Worm (Caenorhabditis elegans) whole organism, L4 larva: ENCODE results near the gene T12G3.2.

Experiments
- D1046.2 ChIP-seq: fragments of 200-800 bp; sonication (Bioruptor generic); IDR thresholded peaks from 2 replicates; pipeline ENCODE4 v1.3.6; 2022; ENCODE audit warnings: missing genetic modification characterization, missing compliant biosample characterization
- Y75B8A.6 ChIP-seq: fragments of 200-800 bp; sonication (Bioruptor generic); IDR thresholded peaks from 2 replicates; pipeline ENCODE4 v1.3.6; 2022; ENCODE audit warnings: missing genetic modification reagents, missing genetic modification characterization, missing compliant biosample characterization
- ZK546.5 ChIP-seq, 2 experiments: sonication (generic microtip); optimal IDR thresholded peaks; 2 replicates each; lab custom pipeline; 2017; ENCODE audit warnings: missing biosample characterization in 2 of 2, missing genetic modification characterization in 2 of 2
- aha-1 ChIP-seq: fragments of 150-350 bp; peaks from one replicate; lab custom pipeline; 2014; ENCODE audit warnings: missing biosample characterization, missing genetic modification characterization
- ama-1 ChIP-seq: fragments of 150-350 bp; optimal IDR thresholded peaks from 2 replicates; lab custom pipeline; 2014; ENCODE audit warnings: inconsistent platforms, mixed read lengths
- arid-1 ChIP-seq: fragments of 200-800 bp; sonication (Bioruptor generic); conservative IDR thresholded peaks from 2 replicates; pipeline ENCODE4 v1.3.6; 2022; ENCODE audit warnings: missing genetic modification reagents, missing genetic modification characterization, missing compliant biosample characterization
- ceh-28 ChIP-seq: fragments of 150-350 bp; optimal IDR thresholded peaks from 2 replicates; lab custom pipeline; 2014; ENCODE audit warnings: missing biosample characterization, missing genetic modification reagents, missing genetic modification characterization
- ceh-62 ChIP-seq: sonication (generic microtip); optimal IDR thresholded peaks from 2 replicates; lab custom pipeline; 2017; ENCODE audit warnings: missing biosample characterization, missing genetic modification characterization
- ctbp-1 ChIP-seq: fragments of 200-800 bp; sonication (Bioruptor generic); IDR thresholded peaks from 2 replicates; pipeline ENCODE4 v1.3.6; 2022; ENCODE audit warnings: missing genetic modification reagents, missing genetic modification characterization, missing compliant biosample characterization
- daf-16 ChIP-seq, 3 experiments: sonication (generic microtip); optimal IDR thresholded peaks; 2 replicates each; lab custom pipeline; 2016 to 2017; ENCODE audit warnings: missing genetic modification characterization in 3 of 3, missing genetic modification reagents in 3 of 3, mild to moderate bottlenecking in 2 of 3, missing compliant biosample characterization in 2 of 3, missing biosample characterization in 1 of 3, moderate library complexity in 1 of 3
- dmd-6 ChIP-seq: fragments of 200-800 bp; sonication (Bioruptor generic); IDR thresholded peaks from 2 replicates; pipeline ENCODE4 v1.3.6; 2022; ENCODE audit warnings: missing genetic modification reagents, missing genetic modification characterization, missing compliant biosample characterization
- dmd-8 ChIP-seq: fragments of 200-800 bp; sonication (Bioruptor generic); IDR thresholded peaks from 2 replicates; pipeline ENCODE4 v1.3.6; 2022; ENCODE audit warnings: missing genetic modification characterization, missing compliant biosample characterization
- dmd-9 ChIP-seq: fragments of 200-800 bp; sonication (Bioruptor generic); IDR thresholded peaks from 2 replicates; pipeline ENCODE4 v1.3.6; 2022; ENCODE audit warnings: missing genetic modification reagents, missing genetic modification characterization, missing compliant biosample characterization
- dpl-1 ChIP-seq: fragments of 150-350 bp; optimal IDR thresholded peaks from 2 replicates; lab custom pipeline; 2014; ENCODE audit warnings: missing biosample characterization, missing genetic modification reagents, missing genetic modification characterization
- hif-1 ChIP-seq, 2 experiments: sonication (generic microtip); optimal IDR thresholded peaks; 2 replicates each; lab custom pipeline; 2016 to 2017; ENCODE audit warnings: missing compliant biosample characterization in 2 of 2, missing genetic modification characterization in 2 of 2, missing genetic modification reagents in 2 of 2, missing genotype in 2 of 2, mild to moderate bottlenecking in 1 of 2
- hlh-30 ChIP-seq: sonication (generic microtip); optimal IDR thresholded peaks from 2 replicates; lab custom pipeline; 2017; ENCODE audit warnings: antibody characterized with exemption, mild to moderate bottlenecking, missing genetic modification characterization, missing compliant biosample characterization; ENCODE audit not compliant: insufficient read depth
- hmg-1.1 ChIP-seq: fragments of 200-800 bp; sonication (Bioruptor generic); IDR thresholded peaks from 2 replicates; pipeline ENCODE4 v1.3.6; 2022; ENCODE audit warnings: missing genetic modification reagents, missing genetic modification characterization, missing compliant biosample characterization
- jun-1 ChIP-seq: fragments of 150-350 bp; optimal IDR thresholded peaks from 2 replicates; lab custom pipeline; 2014; ENCODE audit warnings: missing biosample characterization, missing genetic modification reagents, missing genetic modification characterization
- lin-38 ChIP-seq: fragments of 200-800 bp; sonication (Bioruptor generic); IDR thresholded peaks from 2 replicates; pipeline ENCODE4 v1.3.6; 2022; ENCODE audit warnings: missing genetic modification reagents, missing genetic modification characterization, missing compliant biosample characterization
- lsy-2 ChIP-seq, 2 experiments: fragments of 150-350 bp in 1 of 2; sonication (generic microtip) in 1 of 2; optimal IDR thresholded peaks; 2 replicates each; lab custom pipeline; 2014 to 2017; ENCODE audit warnings: missing biosample characterization in 2 of 2, missing genetic modification characterization in 2 of 2
- madf-9 ChIP-seq: fragments of 200-800 bp; sonication (Bioruptor generic); conservative IDR thresholded peaks from 2 replicates; pipeline ENCODE4 v1.3.6; 2022; ENCODE audit warnings: missing genetic modification reagents, missing genetic modification characterization, missing compliant biosample characterization
- mdl-1 ChIP-seq, 2 experiments: fragments of 150-350 bp in 1 of 2; sonication (generic microtip) in 1 of 2; optimal IDR thresholded peaks; 2 replicates each; lab custom pipeline; 2014 to 2017; ENCODE audit warnings: missing biosample characterization in 2 of 2, missing genetic modification characterization in 2 of 2
- mdt-29 ChIP-seq: fragments of 200-800 bp; sonication (Bioruptor generic); IDR thresholded peaks from 2 replicates; pipeline ENCODE4 v1.3.6; 2022; ENCODE audit warnings: missing genetic modification reagents, missing genetic modification characterization, missing compliant biosample characterization
- mep-1 ChIP-seq: fragments of 150-350 bp; sonication (generic microtip); optimal IDR thresholded peaks from 3 replicates; lab custom pipeline; 2014; ENCODE audit warnings: missing biosample characterization, missing genetic modification characterization
- mes-2 ChIP-seq: sonication (generic microtip); optimal IDR thresholded peaks from 2 replicates; lab custom pipeline; 2016; ENCODE audit warnings: missing genotype, mild to moderate bottlenecking, missing genetic modification characterization, missing compliant biosample characterization; ENCODE audit not compliant: poor library complexity, severe bottlenecking
- nhr-237 ChIP-seq: sonication (generic microtip); optimal IDR thresholded peaks from 2 replicates; lab custom pipeline; 2017; ENCODE audit warnings: missing biosample characterization, missing genetic modification characterization
- nhr-25 ChIP-seq: sonication (generic microtip); optimal IDR thresholded peaks from 2 replicates; lab custom pipeline; 2017; ENCODE audit warnings: missing genetic modification characterization, mild to moderate bottlenecking, missing compliant biosample characterization, antibody characterized with exemption, moderate library complexity, borderline replicate concordance; ENCODE audit not compliant: insufficient read depth
- nhr-28 ChIP-seq: fragments of 150-350 bp; optimal IDR thresholded peaks from 2 replicates; lab custom pipeline; 2014; ENCODE audit warnings: missing biosample characterization, missing genetic modification characterization
- nhr-48 ChIP-seq: sonication (generic microtip); optimal IDR thresholded peaks from 2 replicates; lab custom pipeline; 2016; ENCODE audit warnings: mild to moderate bottlenecking, missing genetic modification characterization, missing compliant biosample characterization
- nhr-76 ChIP-seq: fragments of 150-350 bp; optimal IDR thresholded peaks from 2 replicates; lab custom pipeline; 2014; ENCODE audit warnings: missing biosample characterization, missing genetic modification characterization
- pha-4 ChIP-seq, 2 experiments: fragments of 150-350 bp in 1 of 2; fragments of 200-800 bp in 1 of 2; sonication (Bioruptor generic) in 1 of 2; IDR thresholded peaks in 1 of 2; optimal IDR thresholded peaks in 1 of 2; 2 replicates each; pipeline versions ENCODE4 v1.3.6 to Lab custom; 2014 to 2022; ENCODE audit warnings: missing genetic modification characterization in 2 of 2, missing genetic modification reagents in 2 of 2, missing biosample characterization in 1 of 2, missing compliant biosample characterization in 1 of 2
- sdz-12 ChIP-seq: fragments of 200-800 bp; sonication (Bioruptor generic); optimal IDR thresholded peaks from 2 replicates; lab custom pipeline; 2018; ENCODE audit warnings: mild to moderate bottlenecking, missing genetic modification characterization, missing compliant biosample characterization
- set-16 ChIP-seq: fragments of 200-800 bp; sonication (Bioruptor generic); IDR thresholded peaks from 2 replicates; pipeline ENCODE4 v1.3.6; 2022; ENCODE audit warnings: missing genetic modification reagents, missing genetic modification characterization, missing compliant biosample characterization
- unc-62 ChIP-seq, 3 experiments: fragments of 150-350 bp in 1 of 3; sonication (generic microtip); optimal IDR thresholded peaks in 2 of 3; peaks in 1 of 3; 1 replicate in 1 of 3; 2 replicates in 2 of 3; lab custom pipeline; 2014 to 2017; ENCODE audit warnings: missing biosample characterization in 3 of 3, missing genetic modification characterization in 3 of 3, missing genetic modification reagents in 3 of 3, missing genotype in 1 of 3
- ztf-7 ChIP-seq: fragments of 150-350 bp; optimal IDR thresholded peaks from 2 replicates; lab custom pipeline; 2014; ENCODE audit warnings: missing biosample characterization, missing genetic modification characterization

Gene T12G3.2

DNA sequence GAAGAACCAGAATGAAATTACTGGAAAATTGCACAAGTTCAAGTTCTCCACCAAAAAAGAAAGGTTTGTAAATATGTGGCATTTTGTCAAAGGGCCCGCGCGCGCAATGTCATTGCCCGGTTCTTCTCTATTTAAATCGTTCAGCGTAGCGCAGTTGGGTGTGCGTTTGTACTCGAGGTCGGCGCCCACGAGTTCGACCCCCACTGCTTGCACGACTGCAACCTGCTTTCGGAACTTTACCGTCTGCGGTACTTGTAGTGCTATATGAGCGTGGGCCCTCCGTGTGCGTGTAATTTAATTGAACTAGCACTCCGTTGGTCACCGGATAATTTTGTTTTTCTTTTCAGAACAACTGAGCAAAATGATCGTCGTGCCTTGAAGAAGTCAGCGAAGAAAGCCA is 39.7 kb upstream of the T12G3.2 start (continued):
- peak; percentile 67 for TF ChIP-seq set-16 (GFP tag; lab: Robert Waterston, UW)
- TF ChIP-seq nhr-48: peak; percentile 69
- peak; percentile 94 for TF ChIP-seq arid-1 (GFP tag; lab: Robert Waterston, UW)
- peak; percentile 11 for TF ChIP-seq jun-1 (tag; lab: Kevin White, UChicago)
- no peak for TF ChIP-seq ceh-62 (tag; lab: Kevin White, UChicago)
- peak; percentile 88 for TF ChIP-seq hlh-30 (tag; lab: Kevin White, UChicago)
- TF ChIP-seq mes-2 (tag; lab: Kevin White, UChicago): peak; percentile 89

DNA sequence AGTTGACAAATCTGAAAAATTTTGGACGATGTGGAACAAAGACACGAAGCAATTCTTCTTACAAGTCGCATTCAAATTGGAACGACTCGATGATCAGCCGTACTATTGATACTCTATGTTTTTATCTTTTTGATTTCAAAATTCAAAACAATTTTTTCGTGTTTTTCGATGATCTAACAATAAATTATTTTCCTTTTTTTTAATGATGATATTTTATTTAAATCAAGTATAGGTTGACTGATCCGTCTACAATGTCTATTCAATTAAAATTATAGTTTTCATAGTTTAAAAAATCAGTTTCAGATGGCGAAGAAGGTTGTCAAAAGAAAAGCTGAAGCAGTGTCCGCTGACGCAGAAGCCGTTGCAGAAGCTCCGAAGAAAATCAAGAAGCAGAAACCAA is 38.4 kb upstream of the T12G3.2 start, which contains the start of gene rbm-34:
Gene rbm-34, plus strand, starts transcription at position 301 of the 400 bp plus-strand sequence.
- TF ChIP-seq arid-1 (GFP tag; lab: Robert Waterston, UW): no peak
- TF ChIP-seq pha-4 (GFP tag; IDR thresholded peaks at IDR 0.05; lab: Robert Waterston, UW): 0 out of 2 replicates have a peak, but pooled peaks have one; percentile 41
- TF ChIP-seq pha-4 (tag; optimal IDR thresholded peaks at IDR 0.05; lab: Kevin White, UChicago): no peak
- TF ChIP-seq, all 104 proteins: peak for 1

DNA sequence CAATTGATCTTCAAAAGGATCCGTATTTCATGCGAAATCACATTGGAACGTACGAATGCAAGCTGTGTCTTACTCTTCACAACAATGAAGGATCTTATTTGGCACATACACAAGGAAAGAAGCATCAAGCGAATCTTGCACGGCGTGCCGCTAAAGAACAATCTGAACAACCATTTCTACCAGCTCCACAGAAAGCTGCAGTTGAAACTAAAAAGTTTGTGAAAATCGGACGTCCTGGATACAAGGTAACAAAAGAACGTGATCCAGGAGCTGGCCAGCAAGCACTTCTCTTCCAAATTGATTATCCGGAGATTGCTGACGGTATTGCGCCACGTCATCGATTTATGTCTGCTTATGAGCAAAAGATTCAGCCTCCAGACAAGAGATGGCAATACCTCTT is 37.8 kb upstream of the T12G3.2 start:
- no peak for TF ChIP-seq nhr-76 (tag; lab: Kevin White, UChicago)
- peak in 1 of 2 experiments; percentile 92 for TF ChIP-seq unc-62 (GFP tag; optimal IDR thresholded peaks at IDR 0.05 in 1 of 2; lab: Kevin White, UChicago)
- no peak for TF ChIP-seq unc-62 (tag; optimal IDR thresholded peaks at IDR 0.05; lab: Kevin White, UChicago)
- TF ChIP-seq nhr-25: no peak

DNA sequence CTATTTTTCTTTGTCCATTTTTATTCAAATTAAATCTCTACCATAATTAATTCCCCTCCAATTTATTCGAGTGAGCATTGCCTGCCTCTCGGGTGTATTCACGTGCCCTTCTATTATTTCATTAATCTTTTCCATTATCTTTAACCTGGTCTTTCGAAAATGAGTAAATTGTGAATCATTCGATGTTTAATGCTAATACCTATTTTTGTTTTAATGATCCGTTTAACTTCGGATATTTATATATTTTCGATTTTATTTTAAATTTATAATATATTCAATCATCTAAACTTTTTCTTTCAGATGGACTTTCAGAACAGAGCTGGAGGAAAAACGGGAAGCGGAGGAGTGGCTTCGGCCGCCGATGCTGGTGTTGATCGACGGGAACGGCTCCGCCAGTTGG is 37.4 kb upstream of the T12G3.2 start, which contains the start of gene repo-1:
Gene repo-1, plus strand, starts transcription at position 301 of the 400 bp plus-strand sequence.
- no peak for TF ChIP-seq ceh-28 (tag; lab: Kevin White, UChicago)
- TF ChIP-seq mep-1 (tag; lab: Kevin White, UChicago): no peak
- no peak for TF ChIP-seq nhr-237 (tag; lab: Kevin White, UChicago)
- peak; percentile 71 for TF ChIP-seq aha-1 (tag; lab: Kevin White, UChicago)
- TF ChIP-seq daf-16 (GFP tag; optimal IDR thresholded peaks at IDR 0.05; lab: Kevin White, UChicago): no peak
- TF ChIP-seq daf-16 (tag; optimal IDR thresholded peaks at IDR 0.05; lab: Kevin White, UChicago): no peak
- 0 out of 2 replicates have a peak, but pooled peaks have one; percentile 11 for TF ChIP-seq pha-4 (GFP tag; IDR thresholded peaks at IDR 0.05; lab: Robert Waterston, UW)
- no peak for TF ChIP-seq pha-4 (tag; optimal IDR thresholded peaks at IDR 0.05; lab: Kevin White, UChicago)

DNA sequence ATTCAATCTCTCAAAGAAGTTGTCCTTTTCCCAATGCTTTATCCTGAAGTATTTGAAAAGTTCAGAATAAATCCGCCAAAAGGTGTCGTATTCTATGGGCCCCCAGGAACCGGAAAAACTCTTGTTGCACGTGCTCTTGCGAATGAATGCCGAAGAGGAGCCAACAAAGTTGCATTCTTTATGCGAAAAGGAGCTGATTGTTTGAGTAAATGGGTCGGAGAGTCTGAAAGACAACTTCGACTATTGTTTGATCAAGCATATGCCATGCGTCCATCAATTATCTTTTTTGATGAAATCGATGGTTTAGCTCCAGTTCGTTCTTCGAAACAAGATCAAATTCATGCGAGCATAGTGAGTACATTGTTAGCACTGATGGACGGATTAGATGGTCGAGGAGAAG is 34.0 kb upstream of the T12G3.2 start:
- TF ChIP-seq unc-62 (GFP tag; optimal IDR thresholded peaks at IDR 0.05 in 1 of 2; lab: Kevin White, UChicago) (peak in 1 of 2 experiments; percentile 63), unc-62 (tag; optimal IDR thresholded peaks at IDR 0.05; lab: Kevin White, UChicago) (no peak), Y75B8A.6 (GFP tag; lab: Robert Waterston, UW) (no peak)

DNA sequence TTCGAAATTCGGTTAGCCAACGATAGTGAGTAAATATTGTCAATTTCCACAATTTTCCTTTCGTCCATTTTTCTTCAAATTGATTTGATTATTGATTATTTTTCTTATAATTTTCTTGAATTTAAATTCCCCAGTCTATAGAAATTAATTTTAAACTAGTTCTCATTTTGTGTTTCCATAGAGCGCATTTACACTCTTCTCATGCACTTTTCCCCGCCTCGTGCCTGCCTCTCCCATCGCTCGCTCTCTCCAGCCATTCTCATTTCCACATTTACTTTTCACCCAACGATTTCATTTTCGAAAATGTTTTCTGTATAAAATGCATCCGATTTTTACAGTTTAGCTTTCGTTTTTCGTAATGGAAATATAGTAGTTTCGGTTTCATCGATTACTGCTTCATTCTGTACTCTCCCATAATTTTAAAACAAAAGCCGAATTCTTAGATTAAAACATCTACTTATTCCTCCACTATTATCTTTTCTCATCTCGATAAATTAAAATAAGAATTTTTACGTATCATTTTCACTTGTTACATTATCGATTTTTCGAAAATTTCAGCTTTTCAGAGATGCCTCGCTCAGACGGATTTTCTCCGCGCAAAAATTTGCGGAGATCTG is 32.2 kb upstream of the T12G3.2 start, which contains the start of gene lex-1:
Gene lex-1, plus strand, starts transcription at position 567 of the 617 bp plus-strand sequence.
- TF ChIP-seq madf-9: no peak
- TF ChIP-seq nhr-28 (tag; lab: Kevin White, UChicago): peak; percentile 19
- TF ChIP-seq lin-38: peak; percentile 81
- no peak for TF ChIP-seq nhr-76 (tag; lab: Kevin White, UChicago)
- no peak for TF ChIP-seq sdz-12 (GFP tag; lab: Kevin White, UChicago)
- TF ChIP-seq hif-1 (tag; optimal IDR thresholded peaks at IDR 0.05; lab: Kevin White, UChicago): peak in 1 of 2 experiments; percentile 1
- TF ChIP-seq mes-2 (tag; lab: Kevin White, UChicago): no peak
- no peak for TF ChIP-seq dmd-6 (GFP tag; lab: Robert Waterston, UW)
- peak in 1 of 2 experiments; percentile 64 for TF ChIP-seq lsy-2 (tag; optimal IDR thresholded peaks at IDR 0.05; lab: Kevin White, UChicago)
- TF ChIP-seq mdt-29 (GFP tag; lab: Robert Waterston, UW): no peak
- TF ChIP-seq hmg-1.1 (GFP tag; lab: Robert Waterston, UW): 0 out of 2 replicates have a peak, but pooled peaks have one; percentile 25
- no peak for TF ChIP-seq ZK546.5 (tag; optimal IDR thresholded peaks at IDR 0.05; lab: Kevin White, UChicago)
- TF ChIP-seq D1046.2 (GFP tag; lab: Robert Waterston, UW): no peak
- peak; percentile 48 for TF ChIP-seq ama-1 (lab: Kevin White, UChicago)
- no peak for TF ChIP-seq ceh-28 (tag; lab: Kevin White, UChicago)
- peak; percentile 69 for TF ChIP-seq dpl-1
- no peak for TF ChIP-seq ztf-7 (tag; lab: Kevin White, UChicago)
- no peak for TF ChIP-seq ctbp-1
- no peak for TF ChIP-seq daf-16 (GFP tag; optimal IDR thresholded peaks at IDR 0.05; lab: Kevin White, UChicago)
- TF ChIP-seq daf-16 (tag; optimal IDR thresholded peaks at IDR 0.05; lab: Kevin White, UChicago): no peak
- TF ChIP-seq hlh-30 (tag; lab: Kevin White, UChicago): peak; percentile 90
- no peak for TF ChIP-seq dmd-8 (GFP tag; lab: Robert Waterston, UW)
- peak; percentile 46 for TF ChIP-seq mep-1 (tag; lab: Kevin White, UChicago)
- no peak for TF ChIP-seq dmd-9 (GFP tag; lab: Robert Waterston, UW)
- TF ChIP-seq mdl-1 (tag; optimal IDR thresholded peaks at IDR 0.05; lab: Kevin White, UChicago): peak in 1 of 2 experiments; percentile 84
